Worm (Caenorhabditis elegans): ENCODE measurements around the gene K11D9.3.

Gene K11D9.3

ce11 chrIII:10783052-10783451 lies 19.0 kb downstream of the K11D9.3 start:
- TF ChIP-seq ceh-39 (tag; optimal IDR thresholded peaks at IDR 0.05) (no peak), ceh-43 (GFP tag; optimal IDR thresholded peaks at IDR 0.05) (no peak), drap-1 (GFP tag; optimal IDR thresholded peaks at IDR 0.05) (no peak), M03D4.4 (tag; optimal IDR thresholded peaks at IDR 0.05) (no peak), blmp-1 (tag; optimal IDR thresholded peaks at IDR 0.05) (no peak), unc-120 (tag; optimal IDR thresholded peaks at IDR 0.05; ENCODE audit: poor library complexity, severe bottlenecking) (no peak), ztf-11 (tag; optimal IDR thresholded peaks at IDR 0.05) (no peak), snpc-4 (tag; optimal IDR thresholded peaks at IDR 0.05) (no peak), nhr-12 (tag; optimal IDR thresholded peaks at IDR 0.05) (no peak)

- TF ChIP-seq mab-5 (tag; optimal IDR thresholded peaks at IDR 0.05) (no peak), ceh-39 (tag; optimal IDR thresholded peaks at IDR 0.05) (no peak), elt-1 (tag; optimal IDR thresholded peaks at IDR 0.05; ENCODE audit: borderline replicate concordance, insufficient read depth) (no peak), ztf-11 (tag; optimal IDR thresholded peaks at IDR 0.05) (no peak), unc-62 (GFP tag; optimal IDR thresholded peaks at IDR 0.05) (no peak), M03D4.4 (tag; optimal IDR thresholded peaks at IDR 0.05) (no peak), unc-120 (tag; optimal IDR thresholded peaks at IDR 0.05; ENCODE audit: poor library complexity, severe bottlenecking) (no peak), sptf-1 (tag; optimal IDR thresholded peaks at IDR 0.05) (no peak), bed-3 (GFP tag; optimal IDR thresholded peaks at IDR 0.05) (no peak), lsy-2 (tag; optimal IDR thresholded peaks at IDR 0.05) (no peak), mep-1 (tag; optimal IDR thresholded peaks at IDR 0.05) (no peak), nhr-2 (tag; optimal IDR thresholded peaks at IDR 0.05) (no peak), elt-3 (tag; optimal IDR thresholded peaks at IDR 0.05) (no peak), lin-32 (GFP tag; optimal IDR thresholded peaks at IDR 0.05) (no peak)
Measured at ce11 chrIII:10781553-10781952, 20.5 kb downstream of the K11D9.3 start, which contains the start of gene ptr-19. ptr-19 (plus strand) TSS chrIII:10781853.

DNA sequence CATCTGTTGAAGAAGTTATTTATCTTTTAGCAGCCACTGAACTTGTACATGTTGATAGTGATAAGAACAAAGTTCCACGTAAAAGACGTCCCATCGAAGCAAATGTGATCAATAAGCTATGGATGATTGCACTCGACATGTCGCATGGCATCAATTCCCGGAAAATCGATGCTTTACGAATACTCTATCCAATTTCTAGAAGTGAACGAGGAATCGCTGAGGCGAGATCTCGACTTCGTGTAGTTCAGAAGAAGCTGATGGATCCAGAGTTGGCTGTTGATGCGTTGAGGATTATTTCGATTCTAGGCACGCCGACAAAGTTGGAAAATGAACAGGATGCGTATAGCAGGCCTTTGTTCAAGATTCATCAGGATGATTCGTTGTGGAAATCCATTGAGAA lies 32.3 kb downstream of the K11D9.3 start:
- no peak for TF ChIP-seq ham-2 (GFP tag; optimal IDR thresholded peaks at IDR 0.05)
- no peak for TF ChIP-seq nhr-28 (tag; optimal IDR thresholded peaks at IDR 0.05)
- no peak for TF ChIP-seq elt-1 (tag; optimal IDR thresholded peaks at IDR 0.05; ENCODE audit: borderline replicate concordance, insufficient read depth)
- no peak for TF ChIP-seq M03D4.4 (tag; optimal IDR thresholded peaks at IDR 0.05)
- no peak for TF ChIP-seq lsy-2 (tag; optimal IDR thresholded peaks at IDR 0.05)
- TF ChIP-seq zip-8 (tag; optimal IDR thresholded peaks at IDR 0.05), result no peak
- no peak for TF ChIP-seq hlh-1 (tag; optimal IDR thresholded peaks at IDR 0.05)
- TF ChIP-seq unc-39 (tag; optimal IDR thresholded peaks at IDR 0.05), result no peak
- TF ChIP-seq nhr-237 (tag; optimal IDR thresholded peaks at IDR 0.05), result no peak
- no peak for TF ChIP-seq nhr-76 (tag; optimal IDR thresholded peaks at IDR 0.05)
- TF ChIP-seq flh-1 (GFP tag; optimal IDR thresholded peaks at IDR 0.05), result no peak
- TF ChIP-seq nhr-12 (tag; optimal IDR thresholded peaks at IDR 0.05), result no peak
- no peak for TF ChIP-seq mls-2 (tag; optimal IDR thresholded peaks at IDR 0.05)
- no peak for TF ChIP-seq unc-120 (tag; optimal IDR thresholded peaks at IDR 0.05; ENCODE audit: poor library complexity, severe bottlenecking)
- TF ChIP-seq tbx-8 (GFP tag; optimal IDR thresholded peaks at IDR 0.05), result no peak
- no peak for TF ChIP-seq cnd-1 (tag; optimal IDR thresholded peaks at IDR 0.05)
- no peak for TF ChIP-seq mab-5 (tag; optimal IDR thresholded peaks at IDR 0.05)
- TF ChIP-seq blmp-1 (tag; optimal IDR thresholded peaks at IDR 0.05), result no peak
- TF ChIP-seq ces-1 (GFP tag; optimal IDR thresholded peaks at IDR 0.05), result no peak

- TF ChIP-seq unc-39 (tag; optimal IDR thresholded peaks at IDR 0.05) (no peak), snpc-4 (tag; optimal IDR thresholded peaks at IDR 0.05) (no peak), ces-1 (GFP tag; optimal IDR thresholded peaks at IDR 0.05) (no peak), bed-3 (GFP tag; optimal IDR thresholded peaks at IDR 0.05) (no peak), nhr-28 (tag; optimal IDR thresholded peaks at IDR 0.05) (no peak), unc-62 (GFP tag; optimal IDR thresholded peaks at IDR 0.05) (no peak), ztf-11 (tag; optimal IDR thresholded peaks at IDR 0.05) (no peak), cnd-1 (tag; optimal IDR thresholded peaks at IDR 0.05) (no peak)
Measured at ce11 chrIII:10763032-10763431, 39.0 kb downstream of the K11D9.3 start, which contains the start of gene dpy-28. dpy-28 (plus strand) TSS chrIII:10763131.

Measured in whole organism, mixed stage, embryonic.